Worm (Caenorhabditis elegans): ENCODE results near the gene Y45G12B.3.

Gene Y45G12B.3

DNA sequence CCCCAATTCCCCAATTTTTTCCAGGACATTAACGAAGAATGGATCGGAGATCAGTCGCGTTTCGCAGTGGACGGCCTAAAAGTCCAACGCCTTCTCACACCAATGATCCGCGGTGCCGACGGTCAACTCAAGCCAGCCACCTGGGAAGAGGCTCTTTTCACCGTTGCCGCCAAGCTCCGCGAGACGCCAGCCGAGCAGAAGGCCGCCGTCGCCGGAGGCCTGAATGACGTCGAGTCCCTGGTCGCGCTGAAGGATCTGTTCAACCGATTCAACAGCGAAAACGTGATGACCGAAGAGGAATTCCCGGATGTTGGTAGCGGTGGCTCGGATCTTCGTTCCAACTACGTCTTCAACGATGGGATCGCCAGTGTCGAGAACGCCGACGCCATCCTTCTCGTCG is 6.8 kb upstream of the Y45G12B.3 start:
- peak; percentile 7 for TF ChIP-seq elt-4 (tag; optimal IDR thresholded peaks at IDR 0.05)
- no peak for TF ChIP-seq syd-9 (tag; optimal IDR thresholded peaks at IDR 0.05)

- TF ChIP-seq fkh-10 (GFP tag; optimal IDR thresholded peaks at IDR 0.05): no peak
- TF ChIP-seq Y22D7AL.16 (tag; optimal IDR thresholded peaks at IDR 0.05): no peak
- TF ChIP-seq unc-42 (tag; optimal IDR thresholded peaks at IDR 0.05): no peak
- no peak for TF ChIP-seq hlh-13 (GFP tag; optimal IDR thresholded peaks at IDR 0.05)
- no peak for TF ChIP-seq che-1 (tag; optimal IDR thresholded peaks at IDR 0.05)
- no peak for TF ChIP-seq ceh-9 (tag; optimal IDR thresholded peaks at IDR 0.05)
- no peak for TF ChIP-seq K09A11.1 (tag; optimal IDR thresholded peaks at IDR 0.05; ENCODE audit: insufficient read depth)
These were observed 2.8 kb upstream of the Y45G12B.3 start, which contains the start of gene nuo-5 for ce11 chrV:2698826-2699225. Gene nuo-5, plus strand, starts transcription at chrV:2698972.

ce11 chrV:2697693-2698092 is 1.6 kb upstream of the Y45G12B.3 start:
- TF ChIP-seq F13H6.1 (tag; optimal IDR thresholded peaks at IDR 0.05) (no peak), mec-3 (tag; optimal IDR thresholded peaks at IDR 0.05; ENCODE audit: borderline replicate concordance) (no peak), ceh-31 (tag; optimal IDR thresholded peaks at IDR 0.05) (no peak), che-1 (tag; optimal IDR thresholded peaks at IDR 0.05) (no peak), elt-4 (tag; optimal IDR thresholded peaks at IDR 0.05) (no peak), ref-2 (tag; optimal IDR thresholded peaks at IDR 0.05) (no peak), pros-1 (tag; optimal IDR thresholded peaks at IDR 0.05) (no peak), C08G9.2 (tag; optimal IDR thresholded peaks at IDR 0.05) (no peak), ceh-22 (tag; optimal IDR thresholded peaks at IDR 0.05) (no peak), ceh-24 (tag; optimal IDR thresholded peaks at IDR 0.05) (no peak), eyg-1 (tag; optimal IDR thresholded peaks at IDR 0.05) (no peak), elt-2 (tag; optimal IDR thresholded peaks at IDR 0.05) (peak; percentile 8), fkh-6 (tag; optimal IDR thresholded peaks at IDR 0.05) (no peak), hlh-30 (tag; optimal IDR thresholded peaks at IDR 0.05; ENCODE audit: insufficient read depth) (no peak), ttx-3 (tag; optimal IDR thresholded peaks at IDR 0.05) (peak; percentile 34), odd-2 (tag; optimal IDR thresholded peaks at IDR 0.05) (no peak), unc-86 (tag; optimal IDR thresholded peaks at IDR 0.05) (peak; percentile 40), unc-42 (tag; optimal IDR thresholded peaks at IDR 0.05) (no peak), ceh-19 (GFP tag; optimal IDR thresholded peaks at IDR 0.05) (no peak), hlh-8 (tag; optimal IDR thresholded peaks at IDR 0.05) (no peak), hlh-15 (tag; optimal IDR thresholded peaks at IDR 0.05) (no peak), zip-5 (tag; optimal IDR thresholded peaks at IDR 0.05) (peak; percentile 20)

DNA sequence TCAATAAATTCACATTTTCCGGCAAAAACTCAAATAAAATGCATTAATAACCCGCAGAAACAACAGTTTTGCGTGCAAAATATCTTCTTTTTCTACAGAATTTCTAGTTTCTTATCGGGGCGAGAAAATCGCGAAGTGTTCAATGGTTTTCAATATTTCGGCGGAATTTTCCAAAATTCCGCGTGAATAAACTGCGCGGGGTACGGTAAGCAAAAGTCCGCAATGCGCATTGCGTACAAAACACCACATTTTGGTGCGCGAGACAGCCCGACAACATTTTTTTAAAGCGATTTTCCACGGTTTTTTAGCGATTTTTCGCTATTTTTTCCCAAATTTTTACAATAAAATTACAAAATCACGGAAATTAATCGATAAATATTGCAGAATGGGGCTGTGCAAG is 1.7 kb downstream of the Y45G12B.3 start, which contains the start of gene Y45G12B.2:
Y45G12B.2 (plus strand) TSS at position 383 of the 400 bp plus-strand sequence.
- TF ChIP-seq ztf-16 (tag; optimal IDR thresholded peaks at IDR 0.05): peak; percentile 14
- TF ChIP-seq tbx-2 (tag; optimal IDR thresholded peaks at IDR 0.05): peak; percentile 15
- TF ChIP-seq ceh-48 (tag; optimal IDR thresholded peaks at IDR 0.05): peak; percentile 36
- no peak for TF ChIP-seq ceh-34 (tag; optimal IDR thresholded peaks at IDR 0.05)
- TF ChIP-seq hlh-30 (tag; optimal IDR thresholded peaks at IDR 0.05; ENCODE audit: insufficient read depth): peak; percentile 13
- TF ChIP-seq ceh-18 (tag; optimal IDR thresholded peaks at IDR 0.05): peak; percentile 51
- TF ChIP-seq nfya-1 (tag; optimal IDR thresholded peaks at IDR 0.05): peak; percentile 78
- TF ChIP-seq K02D7.2 (tag; optimal IDR thresholded peaks at IDR 0.05): no peak
- no peak for TF ChIP-seq elt-2 (tag; optimal IDR thresholded peaks at IDR 0.05)
- no peak for TF ChIP-seq nhr-11 (tag; optimal IDR thresholded peaks at IDR 0.05)
- peak; percentile 4 for TF ChIP-seq ceh-30 (tag; optimal IDR thresholded peaks at IDR 0.05)
- TF ChIP-seq gmeb-2 (tag; optimal IDR thresholded peaks at IDR 0.05): no peak
- TF ChIP-seq ceh-31 (tag; optimal IDR thresholded peaks at IDR 0.05): peak; percentile 36
